Fruit fly (Drosophila melanogaster): ENCODE measurements around the gene sno.

sno gene

DNA sequence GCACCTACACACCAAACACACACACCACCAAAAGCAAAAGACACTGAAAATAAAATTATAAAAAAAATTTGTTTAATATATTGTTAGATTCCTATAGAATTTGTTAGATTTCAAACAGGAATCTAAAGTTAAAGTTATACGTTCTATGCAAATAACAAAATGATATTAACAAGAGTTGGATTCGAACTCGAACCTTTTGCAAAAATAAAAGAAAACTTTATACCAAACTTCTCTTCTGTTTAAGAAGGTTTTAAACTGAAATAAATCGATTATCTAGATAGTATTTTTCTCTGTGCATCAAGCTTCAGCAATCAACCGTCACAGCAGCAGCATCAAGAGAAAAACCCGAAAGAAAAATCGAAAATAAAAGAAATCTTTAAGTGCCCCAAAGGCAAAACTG lies 15.0 kb upstream of the sno start:
- no peak for TF ChIP-seq CG14711 (tag; optimal IDR thresholded peaks at IDR 0.05)
- no peak for TF ChIP-seq toe (GFP tag; optimal IDR thresholded peaks at IDR 0.05)
- no peak for TF ChIP-seq CG5204 (GFP tag; optimal IDR thresholded peaks at IDR 0.05)
- no peak for TF ChIP-seq CG11617 (GFP tag; optimal IDR thresholded peaks at IDR 0.05)
- TF ChIP-seq tj (GFP tag; optimal IDR thresholded peaks at IDR 0.05), result no peak
- no peak for TF ChIP-seq cnc (optimal IDR thresholded peaks at IDR 0.05)

DNA sequence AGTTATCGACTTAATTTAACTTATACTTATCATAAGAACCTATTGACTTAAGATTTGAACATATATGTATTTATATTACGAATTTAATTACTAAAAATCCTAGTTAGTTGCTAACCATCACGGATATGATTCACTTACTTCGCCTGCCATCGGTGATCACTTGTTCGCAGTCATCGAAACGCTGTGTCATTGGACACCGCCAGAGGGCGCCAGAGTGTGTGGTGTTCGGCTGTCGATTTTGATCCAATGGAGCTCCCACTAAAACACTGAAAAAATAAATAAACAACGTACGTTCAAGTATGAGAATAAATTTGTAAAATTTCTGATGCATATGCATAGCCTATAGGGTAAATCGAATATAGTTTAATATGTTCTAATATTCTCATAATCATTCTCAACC lies 13.4 kb upstream of the sno start:
- no peak for TF ChIP-seq Crg-1 (GFP tag; optimal IDR thresholded peaks at IDR 0.05)
- TF ChIP-seq toe (GFP tag; optimal IDR thresholded peaks at IDR 0.05), result no peak
- TF ChIP-seq ovo (GFP tag; optimal IDR thresholded peaks at IDR 0.05), result no peak
- no peak for TF ChIP-seq CG5204 (GFP tag; optimal IDR thresholded peaks at IDR 0.05)
- TF ChIP-seq CG12768 (GFP tag; optimal IDR thresholded peaks at IDR 0.05), result no peak
- no peak for TF ChIP-seq bab1 (GFP tag; optimal IDR thresholded peaks at IDR 0.05)
- TF ChIP-seq pad (GFP tag; optimal IDR thresholded peaks at IDR 0.05), result no peak
- TF ChIP-seq CG1620 (GFP tag; optimal IDR thresholded peaks at IDR 0.05), result no peak
- TF ChIP-seq cnc (optimal IDR thresholded peaks at IDR 0.05), result no peak
- no peak for TF ChIP-seq CG7045 (GFP tag; optimal IDR thresholded peaks at IDR 0.05)
- TF ChIP-seq CG11617 (GFP tag; optimal IDR thresholded peaks at IDR 0.05), result no peak
- no peak for TF ChIP-seq tj (GFP tag; optimal IDR thresholded peaks at IDR 0.05)
- no peak for TF ChIP-seq CG7101 (tag; optimal IDR thresholded peaks at IDR 0.05)

- TF ChIP-seq pad (GFP tag; optimal IDR thresholded peaks at IDR 0.05) (no peak), Crg-1 (GFP tag; optimal IDR thresholded peaks at IDR 0.05) (no peak), Clk (GFP tag; optimal IDR thresholded peaks at IDR 0.05) (no peak), tj (GFP tag; optimal IDR thresholded peaks at IDR 0.05) (no peak), bab1 (GFP tag; optimal IDR thresholded peaks at IDR 0.05) (peak; percentile 7), ovo (GFP tag; optimal IDR thresholded peaks at IDR 0.05) (no peak), CG1620 (GFP tag; optimal IDR thresholded peaks at IDR 0.05) (no peak), cic (GFP tag; optimal IDR thresholded peaks at IDR 0.05) (no peak)
These were observed 10.4 kb upstream of the sno start for dm6 chrX:13221835-13222234.

DNA sequence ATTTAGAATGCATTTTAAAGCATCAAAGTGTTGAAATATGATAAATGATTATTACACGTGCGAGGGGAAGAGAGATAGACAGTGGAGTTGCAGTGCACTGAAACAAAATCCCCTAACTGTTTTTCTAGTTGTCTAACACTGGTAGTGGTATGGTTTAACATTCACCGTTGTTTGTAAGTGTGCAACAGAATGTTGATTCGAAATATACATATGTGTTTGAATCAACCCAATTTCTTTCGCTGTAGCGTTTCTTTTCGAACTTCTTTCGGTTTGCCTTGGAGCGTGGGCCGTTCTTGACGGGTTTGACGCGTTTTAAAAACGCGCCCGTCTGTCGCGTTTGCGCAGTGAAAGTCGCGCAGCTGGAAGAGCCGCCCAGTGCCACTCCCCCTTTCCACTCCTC lies 9.8 kb upstream of the sno start:
- TF ChIP-seq pad (GFP tag; optimal IDR thresholded peaks at IDR 0.05) (no peak), Hr96 (GFP tag; optimal IDR thresholded peaks at IDR 0.05) (no peak), CG1620 (GFP tag; optimal IDR thresholded peaks at IDR 0.05) (no peak), cic (GFP tag; optimal IDR thresholded peaks at IDR 0.05) (no peak), Clk (GFP tag; optimal IDR thresholded peaks at IDR 0.05) (no peak), Mnt (GFP tag; optimal IDR thresholded peaks at IDR 0.05) (no peak), CG7101 (tag; optimal IDR thresholded peaks at IDR 0.05) (no peak)

- TF ChIP-seq cnc (optimal IDR thresholded peaks at IDR 0.05) (no peak), bab1 (GFP tag; optimal IDR thresholded peaks at IDR 0.05) (no peak), CG5204 (GFP tag; optimal IDR thresholded peaks at IDR 0.05) (no peak), CG33017 (tag; optimal IDR thresholded peaks at IDR 0.05) (no peak), kay (GFP tag; ENCODE audit: borderline replicate concordance) (peak; percentile 61), CG11617 (GFP tag; optimal IDR thresholded peaks at IDR 0.05) (no peak), cic (GFP tag; optimal IDR thresholded peaks at IDR 0.05) (no peak)
These were observed 8.9 kb upstream of the sno start for dm6 chrX:13220418-13220817.

DNA sequence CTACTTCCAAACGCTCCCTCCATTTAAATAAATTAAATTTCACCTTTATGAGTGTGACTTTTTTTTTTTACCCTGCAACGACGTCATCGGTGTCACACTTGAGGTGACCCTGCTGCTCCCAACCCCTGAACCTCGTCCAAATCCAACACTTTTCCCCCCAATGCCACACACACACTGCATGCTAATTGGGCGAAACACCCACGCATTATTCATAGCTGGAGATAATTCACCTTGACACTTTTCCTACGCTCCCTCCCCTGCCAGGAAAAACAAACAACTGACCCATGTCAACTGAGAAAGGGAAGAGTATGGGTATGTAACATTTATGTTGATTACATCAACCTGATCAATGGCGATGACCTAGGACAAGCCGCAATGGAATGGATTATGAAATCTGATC lies 7.8 kb upstream of the sno start:
- TF ChIP-seq Clk (GFP tag; optimal IDR thresholded peaks at IDR 0.05) (no peak), CG12768 (GFP tag; optimal IDR thresholded peaks at IDR 0.05) (no peak), CG5204 (GFP tag; optimal IDR thresholded peaks at IDR 0.05) (no peak), CG11617 (GFP tag; optimal IDR thresholded peaks at IDR 0.05) (no peak), CG33017 (tag; optimal IDR thresholded peaks at IDR 0.05) (no peak), kay (GFP tag; ENCODE audit: borderline replicate concordance) (no peak), pad (GFP tag; optimal IDR thresholded peaks at IDR 0.05) (no peak), cnc (optimal IDR thresholded peaks at IDR 0.05) (no peak), Hr96 (GFP tag; optimal IDR thresholded peaks at IDR 0.05) (no peak), cic (GFP tag; optimal IDR thresholded peaks at IDR 0.05) (no peak), CG1620 (GFP tag; optimal IDR thresholded peaks at IDR 0.05) (no peak), CG14711 (tag; optimal IDR thresholded peaks at IDR 0.05) (no peak), CG7045 (GFP tag; optimal IDR thresholded peaks at IDR 0.05) (no peak), ovo (GFP tag; optimal IDR thresholded peaks at IDR 0.05) (no peak), tj (GFP tag; optimal IDR thresholded peaks at IDR 0.05) (no peak), CG7101 (tag; optimal IDR thresholded peaks at IDR 0.05) (no peak), Crg-1 (GFP tag; optimal IDR thresholded peaks at IDR 0.05) (no peak)

dm6 chrX:13214056-13214455 lies 2.6 kb upstream of the sno start:
- TF ChIP-seq CG5204 (GFP tag; optimal IDR thresholded peaks at IDR 0.05) (no peak), cic (GFP tag; optimal IDR thresholded peaks at IDR 0.05) (no peak), Hr96 (GFP tag; optimal IDR thresholded peaks at IDR 0.05) (no peak), CG7101 (tag; optimal IDR thresholded peaks at IDR 0.05) (peak; percentile 37), CG33017 (tag; optimal IDR thresholded peaks at IDR 0.05) (no peak), tj (GFP tag; optimal IDR thresholded peaks at IDR 0.05) (peak; percentile 16), CG11617 (GFP tag; optimal IDR thresholded peaks at IDR 0.05) (peak; percentile 6), Clk (GFP tag; optimal IDR thresholded peaks at IDR 0.05) (no peak), CG12768 (GFP tag; optimal IDR thresholded peaks at IDR 0.05) (no peak), toe (GFP tag; optimal IDR thresholded peaks at IDR 0.05) (no peak), CG14711 (tag; optimal IDR thresholded peaks at IDR 0.05) (peak; percentile 36), bab1 (GFP tag; optimal IDR thresholded peaks at IDR 0.05) (peak; percentile 42), CG1620 (GFP tag; optimal IDR thresholded peaks at IDR 0.05) (peak; percentile 43), Mnt (GFP tag; optimal IDR thresholded peaks at IDR 0.05) (peak; percentile 5), cnc (optimal IDR thresholded peaks at IDR 0.05) (no peak), Crg-1 (GFP tag; optimal IDR thresholded peaks at IDR 0.05) (no peak), pad (GFP tag; optimal IDR thresholded peaks at IDR 0.05) (no peak), ovo (GFP tag; optimal IDR thresholded peaks at IDR 0.05) (no peak), kay (GFP tag; ENCODE audit: borderline replicate concordance) (peak; percentile 17), CG7045 (GFP tag; optimal IDR thresholded peaks at IDR 0.05) (no peak)

Data from whole organism, adult.